Worm (Caenorhabditis elegans): Measurements from ENCODE around the gene ZK666.1.

ce11 chrII:10509746-10510145, 38.6 kb upstream of the ZK666.1 start, which contains the start of gene F59B10.2:
- TF ChIP-seq nhr-11 (tag; optimal IDR thresholded peaks at IDR 0.05) (no peak), ceh-48 (tag; optimal IDR thresholded peaks at IDR 0.05) (no peak), ceh-45 (GFP tag; IDR thresholded peaks at IDR 0.05) (no peak), Y22D7AL.16 (tag; optimal IDR thresholded peaks at IDR 0.05) (no peak), ztf-16 (tag; optimal IDR thresholded peaks at IDR 0.05) (no peak), K09A11.1 (tag; optimal IDR thresholded peaks at IDR 0.05; ENCODE audit: insufficient read depth) (no peak), dve-1 (tag; optimal IDR thresholded peaks at IDR 0.05) (no peak), pha-4 (tag; optimal IDR thresholded peaks at IDR 0.05) (no peak), elt-2 (tag; optimal IDR thresholded peaks at IDR 0.05) (no peak), unc-55 (GFP tag; optimal IDR thresholded peaks at IDR 0.05) (no peak), sox-2 (GFP tag; IDR thresholded peaks at IDR 0.05) (no peak)

All from whole organism, late embryonic.